Worm (Caenorhabditis elegans) whole organism, L4/young adult: ENCODE results near the gene cyp-32A1.

Experiments
- W03F9.2 ChIP-seq: fragments of 150-350 bp; optimal IDR thresholded peaks from 2 replicates; lab custom pipeline; 2014; ENCODE audit warnings: missing biosample characterization, missing genetic modification characterization
- dao-5 ChIP-seq: sonication (generic microtip); optimal IDR thresholded peaks from 2 replicates; lab custom pipeline; 2016; ENCODE audit warnings: missing genotype, missing genetic modification characterization, moderate library complexity, missing compliant biosample characterization
- him-1 ChIP-seq: sonication (generic microtip); optimal IDR thresholded peaks from 2 replicates; lab custom pipeline; 2016; ENCODE audit warnings: missing genotype, missing genetic modification reagents, missing genetic modification characterization, missing compliant biosample characterization

DNA sequence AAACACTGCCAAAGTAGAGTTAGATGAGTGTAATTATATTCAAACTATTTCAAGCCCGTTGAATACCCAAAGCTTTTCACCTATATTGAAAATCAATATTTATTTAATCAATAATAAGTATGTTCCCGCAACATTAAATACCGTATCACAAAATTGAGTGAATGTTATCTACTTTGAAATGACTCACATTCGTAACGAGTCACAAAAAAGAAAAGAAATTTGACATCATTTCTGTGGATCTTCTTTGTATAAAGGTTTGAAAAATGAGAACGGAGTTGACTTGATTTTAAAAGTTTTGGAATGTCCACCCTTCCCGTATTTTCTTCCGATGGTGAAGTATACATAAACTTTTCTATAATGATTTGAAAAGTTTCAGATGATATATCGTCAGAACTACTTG lies 46.3 kb upstream of the cyp-32A1 start, which contains the start of gene srr-10:
- TF ChIP-seq him-1 (no peak), dao-5 (tag; lab: Kevin White, UChicago) (no peak), W03F9.2 (tag; lab: Kevin White, UChicago) (no peak)
